Fruit fly (Drosophila melanogaster) whole organism, embryonic: Measurements from ENCODE around the gene GatB.

Experiments
- ATbp ChIP-seq: fragments of 200-800 bp; sonication (Bioruptor generic); optimal IDR thresholded peaks from 2 replicates; lab custom pipeline; 2017; ENCODE audit warnings: missing biosample characterization, mild to moderate bottlenecking, missing genetic modification characterization, missing genetic modification reagents
- CG10147 ChIP-seq: fragments of 200-800 bp; sonication (Bioruptor generic); optimal IDR thresholded peaks from 2 replicates; lab custom pipeline; 2019; ENCODE audit warnings: missing biosample characterization, mild to moderate bottlenecking, missing genetic modification characterization, moderate library complexity
- CG1024 ChIP-seq: fragments of 200-800 bp; sonication (Bioruptor generic); IDR thresholded peaks from 2 replicates; pipeline ENCODE4 v1.3.6; 2022; ENCODE audit warnings: missing biosample characterization, missing genetic modification characterization
- CG10959 ChIP-seq: fragments of 200-800 bp; sonication (Bioruptor generic); IDR thresholded peaks from 2 replicates; pipeline ENCODE4 v1.3.6; 2022; ENCODE audit warnings: missing biosample characterization, missing genetic modification characterization
- CG11093 ChIP-seq: fragments of 200-800 bp; sonication (Bioruptor generic); IDR thresholded peaks from 3 replicates; pipeline ENCODE4 v1.3.6; 2022; ENCODE audit warnings: missing biosample characterization, missing genetic modification characterization
- CG11504 ChIP-seq: fragments of 200-800 bp; sonication (Bioruptor generic); optimal IDR thresholded peaks from 3 replicates; lab custom pipeline; 2019; ENCODE audit warnings: missing biosample characterization, mild to moderate bottlenecking, missing genetic modification characterization, moderate library complexity
- CG13296 ChIP-seq: fragments of 200-800 bp; sonication (Bioruptor generic); optimal IDR thresholded peaks from 3 replicates; lab custom pipeline; 2018; ENCODE audit warnings: missing biosample characterization, mild to moderate bottlenecking, missing genetic modification characterization
- CG14710 ChIP-seq: fragments of 200-800 bp; sonication (Bioruptor generic); optimal IDR thresholded peaks from 3 replicates; lab custom pipeline; 2019; ENCODE audit warnings: missing biosample characterization, mild to moderate bottlenecking, missing genetic modification characterization, moderate library complexity
- CG15011 ChIP-seq: fragments of 200-800 bp; sonication (Bioruptor generic); optimal IDR thresholded peaks from 3 replicates; lab custom pipeline; 2018; ENCODE audit warnings: missing biosample characterization, mild to moderate bottlenecking, missing genetic modification characterization
- CG17361 ChIP-seq: fragments of 200-800 bp; sonication (Bioruptor generic); IDR thresholded peaks from 3 replicates; pipeline ENCODE4 v1.3.6; 2022; ENCODE audit warnings: missing biosample characterization, missing genetic modification characterization
- CG17385 ChIP-seq: fragments of 200-800 bp; sonication (Bioruptor generic); optimal IDR thresholded peaks from 3 replicates; lab custom pipeline; 2018; ENCODE audit warnings: missing biosample characterization, mild to moderate bottlenecking, missing genetic modification characterization
- CG2116 ChIP-seq: fragments of 200-800 bp; sonication (Bioruptor generic); optimal IDR thresholded peaks from 3 replicates; lab custom pipeline; 2018; ENCODE audit warnings: missing biosample characterization, mild to moderate bottlenecking, missing genetic modification characterization
- CG2129 ChIP-seq: fragments of 200-800 bp; sonication (Bioruptor generic); IDR thresholded peaks from 2 replicates; pipeline ENCODE4 v1.3.6; 2022; ENCODE audit warnings: missing biosample characterization, missing genetic modification characterization; ENCODE audit not compliant: partially characterized antibody
- CG2889 ChIP-seq: fragments of 200-800 bp; sonication (Bioruptor generic); IDR thresholded peaks from 3 replicates; pipeline ENCODE4 v1.3.6; 2022; ENCODE audit warnings: missing biosample characterization, missing genetic modification characterization
- CG3838 ChIP-seq: fragments of 200-800 bp; sonication (Bioruptor generic); optimal IDR thresholded peaks from 3 replicates; lab custom pipeline; 2016; ENCODE audit warnings: missing biosample characterization, missing genetic modification characterization
- CG3847 ChIP-seq: fragments of 200-800 bp; sonication (Bioruptor generic); IDR thresholded peaks from 2 replicates; pipeline ENCODE4 v1.3.6; 2022; ENCODE audit warnings: missing biosample characterization, missing genetic modification characterization
- CG3995 ChIP-seq: fragments of 200-800 bp; sonication (Bioruptor generic); optimal IDR thresholded peaks from 3 replicates; lab custom pipeline; 2016; ENCODE audit warnings: missing biosample characterization, missing genetic modification characterization
- CG43689 ChIP-seq: fragments of 200-800 bp; sonication (Bioruptor generic); IDR thresholded peaks from 2 replicates; pipeline ENCODE4 v1.3.6; 2022; ENCODE audit warnings: missing biosample characterization, missing genetic modification characterization
- CG4707 ChIP-seq: fragments of 200-800 bp; sonication (Bioruptor generic); optimal IDR thresholded peaks from 2 replicates; lab custom pipeline; 2018; ENCODE audit warnings: missing biosample characterization, mild to moderate bottlenecking, missing genetic modification characterization, moderate library complexity
- CG5180 ChIP-seq: fragments of 200-800 bp; sonication (Bioruptor generic); optimal IDR thresholded peaks from 3 replicates; lab custom pipeline; 2017; ENCODE audit warnings: missing biosample characterization, missing genetic modification characterization, mild to moderate bottlenecking, moderate library complexity, missing genetic modification reagents
- CG7928 ChIP-seq: fragments of 200-800 bp; sonication (Bioruptor generic); optimal IDR thresholded peaks from 2 replicates; lab custom pipeline; 2017; ENCODE audit warnings: missing biosample characterization, mild to moderate bottlenecking, missing genetic modification characterization
- CG8478 ChIP-seq: fragments of >200 bp; optimal IDR thresholded peaks from 2 replicates; lab custom pipeline; 2018
- CrebB ChIP-seq: fragments of 200-800 bp; sonication (Bioruptor generic); optimal IDR thresholded peaks from 3 replicates; lab custom pipeline; 2018; ENCODE audit warnings: missing biosample characterization, mild to moderate bottlenecking, missing genetic modification characterization
- Dbx ChIP-seq: fragments of 200-800 bp; sonication (Bioruptor generic); IDR thresholded peaks from 3 replicates; pipeline ENCODE4 v1.3.6; 2022; ENCODE audit warnings: missing biosample characterization, missing genetic modification characterization
- Dip2 ChIP-seq: fragments of 200-800 bp; sonication (Bioruptor generic); IDR thresholded peaks from 2 replicates; pipeline ENCODE4 v1.3.6; 2022; ENCODE audit warnings: missing biosample characterization, missing genetic modification characterization
- Elba2 ChIP-seq: fragments of 200-800 bp; sonication (Bioruptor generic); optimal IDR thresholded peaks from 3 replicates; lab custom pipeline; 2016; ENCODE audit warnings: missing biosample characterization, missing genetic modification characterization
- Fer3 ChIP-seq: fragments of 200-800 bp; sonication (Bioruptor generic); optimal IDR thresholded peaks from 2 replicates; lab custom pipeline; 2018; ENCODE audit warnings: missing biosample characterization, mild to moderate bottlenecking, missing genetic modification characterization, moderate library complexity
- HLH54F ChIP-seq: fragments of 200-800 bp; sonication (Bioruptor generic); optimal IDR thresholded peaks from 3 replicates; lab custom pipeline; 2016; ENCODE audit warnings: missing biosample characterization, missing genetic modification characterization
- Myb ChIP-seq: fragments of 200-800 bp; sonication (Bioruptor generic); optimal IDR thresholded peaks from 2 replicates; lab custom pipeline; 2016; ENCODE audit warnings: missing biosample characterization, missing genetic modification characterization
- Oaz ChIP-seq: fragments of 200-800 bp; sonication (Bioruptor generic); IDR thresholded peaks from 2 replicates; pipeline ENCODE4 v1.3.6; 2022; ENCODE audit warnings: missing biosample characterization, missing genetic modification characterization
- Ravus ChIP-seq: fragments of 200-800 bp; sonication (Bioruptor generic); IDR thresholded peaks from 2 replicates; pipeline ENCODE4 v1.3.6; 2022; ENCODE audit warnings: missing biosample characterization, missing genetic modification characterization
- Sin3A ChIP-seq: fragments of >200 bp; optimal IDR thresholded peaks from 2 replicates; lab custom pipeline; 2018
- Tbp ChIP-seq: fragments of >200 bp; optimal IDR thresholded peaks from 2 replicates; lab custom pipeline; 2018; ENCODE audit warnings: missing biosample characterization, missing genetic modification characterization
- abd-A ChIP-seq: fragments of 200-800 bp; sonication (Bioruptor generic); optimal IDR thresholded peaks from 3 replicates; lab custom pipeline; 2019; ENCODE audit warnings: missing biosample characterization, mild to moderate bottlenecking, missing genetic modification characterization, moderate library complexity
- aop ChIP-seq: fragments of 200-800 bp; sonication (Bioruptor generic); IDR thresholded peaks from 2 replicates; pipeline ENCODE4 v1.3.6; 2022; ENCODE audit warnings: missing biosample characterization, missing genetic modification characterization
- bbx ChIP-seq: fragments of 200-800 bp; sonication (Bioruptor generic); IDR thresholded peaks from 2 replicates; pipeline ENCODE4 v1.3.6; 2022; ENCODE audit warnings: missing biosample characterization, missing genetic modification characterization; ENCODE audit not compliant: partially characterized antibody
- bsh ChIP-seq, 2 experiments: fragments of 200-800 bp; sonication (Bioruptor generic); optimal IDR thresholded peaks; 2 replicates each; lab custom pipeline; 2017 to 2018; ENCODE audit warnings: mild to moderate bottlenecking in 2 of 2, missing biosample characterization in 2 of 2, missing genetic modification characterization in 2 of 2, moderate library complexity in 1 of 2
- chinmo ChIP-seq: fragments of 200-800 bp; sonication (Bioruptor generic); IDR thresholded peaks from 4 replicates; pipeline ENCODE4 v1.3.6; 2022; ENCODE audit warnings: missing biosample characterization, missing genetic modification characterization; ENCODE audit not compliant: partially characterized antibody
- chm ChIP-seq: fragments of 200-800 bp; sonication (Bioruptor generic); IDR thresholded peaks from 2 replicates; pipeline ENCODE4 v1.3.6; 2022; ENCODE audit warnings: missing biosample characterization, missing genetic modification characterization
- dmrt11E ChIP-seq: fragments of 200-800 bp; sonication (Bioruptor generic); optimal IDR thresholded peaks from 3 replicates; lab custom pipeline; 2018; ENCODE audit warnings: missing biosample characterization, mild to moderate bottlenecking, missing genetic modification characterization, moderate library complexity
- dpn ChIP-seq, 2 experiments: fragments of 200-800 bp; sonication (Bioruptor generic); optimal IDR thresholded peaks; 3 replicates each; lab custom pipeline; 2016; ENCODE audit warnings: missing biosample characterization in 2 of 2, missing genetic modification characterization in 2 of 2
- en ChIP-seq: fragments of 200-800 bp; sonication (Bioruptor generic); optimal IDR thresholded peaks from 2 replicates; lab custom pipeline; 2016; ENCODE audit warnings: missing biosample characterization, missing genetic modification characterization
- exex ChIP-seq: fragments of 200-800 bp; sonication (Bioruptor generic); optimal IDR thresholded peaks from 4 replicates; lab custom pipeline; 2018; ENCODE audit warnings: missing biosample characterization, mild to moderate bottlenecking, missing genetic modification characterization, moderate library complexity
- gfzf ChIP-seq: fragments of 200-800 bp; sonication (Bioruptor generic); optimal IDR thresholded peaks from 2 replicates; lab custom pipeline; 2016; ENCODE audit warnings: missing biosample characterization, mild to moderate bottlenecking, missing genetic modification characterization, moderate library complexity
- gt ChIP-seq: fragments of 200-800 bp; sonication (Bioruptor generic); IDR thresholded peaks from 2 replicates; pipeline ENCODE4 v1.3.6; 2022; ENCODE audit warnings: missing biosample characterization, missing genetic modification characterization
- mam ChIP-seq: fragments of 200-800 bp; sonication (Bioruptor generic); optimal IDR thresholded peaks from 3 replicates; lab custom pipeline; 2016; ENCODE audit warnings: missing biosample characterization, missing genetic modification characterization
- oc ChIP-seq: fragments of 200-800 bp; sonication (Bioruptor generic); optimal IDR thresholded peaks from 2 replicates; lab custom pipeline; 2018; ENCODE audit warnings: missing biosample characterization, mild to moderate bottlenecking, missing genetic modification characterization, moderate library complexity
- run ChIP-seq: fragments of 200-800 bp; sonication (Bioruptor generic); optimal IDR thresholded peaks from 3 replicates; lab custom pipeline; 2018; ENCODE audit warnings: missing biosample characterization, mild to moderate bottlenecking, missing genetic modification characterization
- shn ChIP-seq: fragments of 200-800 bp; sonication (Bioruptor generic); optimal IDR thresholded peaks from 3 replicates; lab custom pipeline; 2016; ENCODE audit warnings: missing biosample characterization, missing genetic modification characterization
- slou ChIP-seq: fragments of 200-800 bp; sonication (Bioruptor generic); optimal IDR thresholded peaks from 3 replicates; lab custom pipeline; 2016; ENCODE audit warnings: missing biosample characterization, missing genetic modification characterization
- sug ChIP-seq: fragments of 200-800 bp; optimal IDR thresholded peaks from 2 replicates; lab custom pipeline; 2019; ENCODE audit warnings: missing biosample characterization, mild to moderate bottlenecking, missing genetic modification characterization, moderate library complexity
- twi ChIP-seq: fragments of 200-800 bp; optimal IDR thresholded peaks from 2 replicates; lab custom pipeline; 2019; ENCODE audit warnings: missing biosample characterization, mild to moderate bottlenecking, missing genetic modification characterization, moderate library complexity

Gene GatB

dm6 chr3R:24106059-24106631 lies 23.9 kb downstream of the GatB start (continued):
- TF ChIP-seq chinmo = no peak
- TF ChIP-seq slou = no peak
- TF ChIP-seq Fer3 (tag; lab: Kevin White, UChicago) = peak; percentile 52
- no peak for TF ChIP-seq Oaz
- TF ChIP-seq CrebB = no peak
- no peak for TF ChIP-seq exex (tag; lab: Kevin White, UChicago)
- TF ChIP-seq Dbx = no peak
- TF ChIP-seq CG2129 = no peak
- TF ChIP-seq CG17385 (GFP tag; lab: Kevin White, UChicago) = peak; percentile 75
- TF ChIP-seq Tbp = no peak
- TF ChIP-seq CG10959 (GFP tag; lab: Robert Waterston, UW) = no peak
- TF ChIP-seq gfzf (GFP tag; lab: Kevin White, UChicago) = no peak
- TF ChIP-seq ATbp = peak; percentile 47
- no peak for TF ChIP-seq chm
- TF ChIP-seq Ravus = no peak
- peak; percentile 24 for TF ChIP-seq mam
- peak; percentile 30 for TF ChIP-seq CG10147 (GFP tag; lab: Kevin White, UChicago)
- no peak for TF ChIP-seq aop (GFP tag; lab: Robert Waterston, UW)
- no peak for TF ChIP-seq CG8478
- no peak for TF ChIP-seq abd-A (tag; lab: Kevin White, UChicago)
- TF ChIP-seq shn (GFP tag; lab: Kevin White, UChicago) = no peak
- TF ChIP-seq oc = no peak
- peak; percentile 46 for TF ChIP-seq CG13296 (GFP tag; lab: Kevin White, UChicago)
- TF ChIP-seq dpn (GFP tag; optimal IDR thresholded peaks at IDR 0.05; lab: Kevin White, UChicago) = peak; percentile 42 to 59
- peak; percentile 32 for TF ChIP-seq CG11504 (tag; lab: Kevin White, UChicago)
- TF ChIP-seq HLH54F (GFP tag; lab: Kevin White, UChicago) = peak; percentile 16
- peak; percentile 16 for TF ChIP-seq CG5180 (GFP tag; lab: Kevin White, UChicago)
- peak; percentile 17 for TF ChIP-seq CG14710
- no peak for TF ChIP-seq Myb
- no peak for TF ChIP-seq CG15011
- peak; percentile 5 for TF ChIP-seq CG7928
- no peak for TF ChIP-seq CG4707 (GFP tag; lab: Kevin White, UChicago)
- TF ChIP-seq gt (GFP tag; lab: Robert Waterston, UW) = no peak
- TF ChIP-seq run (tag; lab: Kevin White, UChicago) = no peak
- no peak for TF ChIP-seq CG2116 (GFP tag; lab: Kevin White, UChicago)
- TF ChIP-seq bsh (GFP tag; optimal IDR thresholded peaks at IDR 0.05; lab: Kevin White, UChicago) = peak; percentile 24 to 57
- TF ChIP-seq dmrt11E (tag; lab: Kevin White, UChicago) = peak; percentile 27
- TF ChIP-seq Dip2 (GFP tag; lab: Robert Waterston, UW) = no peak
- TF ChIP-seq CG2889 = no peak
- TF ChIP-seq CG1024 (GFP tag; lab: Robert Waterston, UW) = no peak
- TF ChIP-seq Sin3A (lab: Kevin White, UChicago) = no peak
- TF ChIP-seq CG3847 = no peak
- TF ChIP-seq sug (tag; lab: Kevin White, UChicago) = no peak
- TF ChIP-seq bbx (GFP tag; lab: Robert Waterston, UW) = no peak
- TF ChIP-seq Elba2 (GFP tag; lab: Kevin White, UChicago) = no peak
- peak; percentile 39 for TF ChIP-seq CG3838
- no peak for TF ChIP-seq CG11093 (GFP tag; lab: Robert Waterston, UW)
- no peak for TF ChIP-seq CG17361
- no peak for TF ChIP-seq en (GFP tag; lab: Kevin White, UChicago)
- TF ChIP-seq CG43689 (GFP tag; lab: Robert Waterston, UW) = no peak
- TF ChIP-seq twi (tag; lab: Kevin White, UChicago) = no peak
- peak; percentile 56 for TF ChIP-seq CG3995 (GFP tag; lab: Kevin White, UChicago)
